Worm (Caenorhabditis elegans): ENCODE data around the gene svh-5.

DNA sequence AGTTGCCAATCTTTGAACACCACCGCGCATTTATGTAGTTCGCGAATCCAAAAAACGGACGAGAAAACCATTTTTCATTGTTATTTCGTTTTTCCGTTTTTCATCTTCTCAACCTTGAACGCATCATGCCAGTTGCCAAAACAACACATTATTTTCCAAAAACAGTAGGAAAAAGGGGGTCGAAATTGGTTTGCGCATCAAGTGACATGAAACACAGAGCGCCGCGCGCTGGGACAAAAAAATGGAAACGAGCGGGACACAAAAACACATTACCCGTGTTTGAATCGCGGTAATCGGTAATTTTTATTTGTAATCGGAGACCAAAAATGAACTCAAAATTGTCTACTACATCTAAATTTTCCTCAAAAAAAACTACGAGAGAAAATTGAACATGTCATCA is 41.2 kb downstream of the svh-5 start:
- TF ChIP-seq dve-1 (tag; optimal IDR thresholded peaks at IDR 0.05) (no peak), nhr-232 (tag; optimal IDR thresholded peaks at IDR 0.05) (no peak), pha-4 (tag; optimal IDR thresholded peaks at IDR 0.05) (no peak), K09A11.1 (tag; optimal IDR thresholded peaks at IDR 0.05; ENCODE audit: insufficient read depth) (no peak), nfya-1 (tag; optimal IDR thresholded peaks at IDR 0.05) (no peak), ceh-14 (tag; optimal IDR thresholded peaks at IDR 0.05) (no peak), ama-1 (optimal IDR thresholded peaks at IDR 0.05) (no peak)
